Worm (Caenorhabditis elegans): ENCODE measurements around the gene ttll-9.

ttll-9 gene

ce11 chrV:20906977-20907376 is 3.3 kb upstream of the ttll-9 start:
- no peak for TF ChIP-seq F44E2.7 (GFP tag; IDR thresholded peaks at IDR 0.05)
- no peak for TF ChIP-seq lin-38 (GFP tag; IDR thresholded peaks at IDR 0.05)
- no peak for TF ChIP-seq hif-1 (tag; optimal IDR thresholded peaks at IDR 0.05)
- peak in 1 of 2 experiments; percentile 92 for TF ChIP-seq unc-62 (GFP tag; optimal IDR thresholded peaks at IDR 0.05 in 1 of 2)
- no peak for TF ChIP-seq unc-62 (tag; optimal IDR thresholded peaks at IDR 0.05)
- no peak for TF ChIP-seq cey-2 (tag; optimal IDR thresholded peaks at IDR 0.05; ENCODE audit: borderline replicate concordance, insufficient read depth)
- no peak for TF ChIP-seq daf-16 (GFP tag; optimal IDR thresholded peaks at IDR 0.05)
- no peak for TF ChIP-seq daf-16 (tag; optimal IDR thresholded peaks at IDR 0.05)
- TF ChIP-seq ceh-82 (tag; optimal IDR thresholded peaks at IDR 0.05): no peak
- no peak for TF ChIP-seq tag-97 (GFP tag; IDR thresholded peaks at IDR 0.05)

ce11 chrV:20909761-20910160 is 506 bp upstream of the ttll-9 start:
- TF ChIP-seq Y48G9A.11 (GFP tag; IDR thresholded peaks at IDR 0.05) (no peak), php-3 (GFP tag; IDR thresholded peaks at IDR 0.05) (0 out of 2 replicates have a peak, but pooled peaks have one; percentile 10), mdt-29 (GFP tag; IDR thresholded peaks at IDR 0.05) (no peak), spr-3 (GFP tag; optimal IDR thresholded peaks at IDR 0.05) (no peak), zfp-2 (tag; optimal IDR thresholded peaks at IDR 0.05) (no peak), lin-1 (GFP tag; IDR thresholded peaks at IDR 0.05) (no peak), F10B5.3 (tag; optimal IDR thresholded peaks at IDR 0.05) (no peak), hlh-11 (tag; optimal IDR thresholded peaks at IDR 0.05) (peak; percentile 57), snpc-1.2 (GFP tag; IDR thresholded peaks at IDR 0.05) (no peak), F49E8.2 (tag; optimal IDR thresholded peaks at IDR 0.05; ENCODE audit: borderline replicate concordance) (no peak), dve-1 (tag; optimal IDR thresholded peaks at IDR 0.05; ENCODE audit: insufficient read depth) (no peak), nhr-25 (tag; optimal IDR thresholded peaks at IDR 0.05; ENCODE audit: borderline replicate concordance, insufficient read depth) (no peak), tag-97 (GFP tag; IDR thresholded peaks at IDR 0.05) (no peak), unc-39 (tag; optimal IDR thresholded peaks at IDR 0.05) (no peak), lim-7 (GFP tag; IDR thresholded peaks at IDR 0.05) (no peak), daf-16 (GFP tag; optimal IDR thresholded peaks at IDR 0.05) (no peak), daf-16 (tag; optimal IDR thresholded peaks at IDR 0.05) (peak; percentile 62), daf-19 (GFP tag; conservative IDR thresholded peaks at IDR 0.05) (no peak), unc-62 (GFP tag; optimal IDR thresholded peaks at IDR 0.05 in 1 of 2) (no peak), unc-62 (tag; optimal IDR thresholded peaks at IDR 0.05) (no peak), tra-1 (GFP tag; IDR thresholded peaks at IDR 0.05) (0 out of 2 replicates have a peak, but pooled peaks have one; percentile 13), hlh-30 (tag; optimal IDR thresholded peaks at IDR 0.05; ENCODE audit: insufficient read depth) (no peak), F44E2.7 (GFP tag; IDR thresholded peaks at IDR 0.05) (no peak), zfp-3 (GFP tag; conservative IDR thresholded peaks at IDR 0.05) (no peak), lin-13 (GFP tag; optimal IDR thresholded peaks at IDR 0.05) (no peak), unc-130 (GFP tag; optimal IDR thresholded peaks at IDR 0.05) (no peak), zip-2 (tag; optimal IDR thresholded peaks at IDR 0.05) (no peak), nhr-48 (tag; optimal IDR thresholded peaks at IDR 0.05) (peak; percentile 28), ZK337.2 (GFP tag; IDR thresholded peaks at IDR 0.05) (no peak), dmd-9 (GFP tag; IDR thresholded peaks at IDR 0.05) (no peak), egl-27 (tag; optimal IDR thresholded peaks at IDR 0.05) (no peak), dmd-6 (GFP tag; IDR thresholded peaks at IDR 0.05) (peak; percentile 83), nhr-76 (tag; optimal IDR thresholded peaks at IDR 0.05) (no peak), nhr-11 (tag; optimal IDR thresholded peaks at IDR 0.05) (no peak), snpc-4 (tag; optimal IDR thresholded peaks at IDR 0.05) (no peak)

ce11 chrV:20915186-20915585 is 4.9 kb downstream of the ttll-9 start, which contains the start of gene pbo-5:
pbo-5 (plus strand) TSS chrV:20915486.
- TF ChIP-seq unc-130 (GFP tag; optimal IDR thresholded peaks at IDR 0.05) (no peak), aha-1 (tag) (peak; percentile 24)
